Worm (Caenorhabditis elegans): Measurements from ENCODE around the gene wrt-2.
A peak's percentile ranks its signal among the peaks of the same experiment; 100 is the strongest.

Gene wrt-2

ce11 chrX:3094304-3094703 lies at the start of gene wrt-2:
Gene wrt-2 (minus strand): TSS chrX:3094349.
- TF ChIP-seq hlh-11 (tag; optimal IDR thresholded peaks at IDR 0.05): peak; percentile 9
- TF ChIP-seq mxl-3 (GFP tag; optimal IDR thresholded peaks at IDR 0.05): peak; percentile 24
- TF ChIP-seq aha-1 (tag): peak; percentile 38
- no peak for TF ChIP-seq Y75B8A.6 (GFP tag; IDR thresholded peaks at IDR 0.05)
- peak; percentile 49; the same call in 1 of the 2 replicates for TF ChIP-seq set-16 (GFP tag; IDR thresholded peaks at IDR 0.05)

ce11 chrX:3141704-3142103 lies 47.6 kb upstream of the wrt-2 start:
- TF ChIP-seq tra-1 (GFP tag; IDR thresholded peaks at IDR 0.05) (0 out of 2 replicates have a peak, but pooled peaks have one; percentile 55), dve-1 (tag; optimal IDR thresholded peaks at IDR 0.05; ENCODE audit: insufficient read depth) (peak; percentile 55), set-16 (GFP tag; IDR thresholded peaks at IDR 0.05) (no peak), hlh-11 (tag; optimal IDR thresholded peaks at IDR 0.05) (peak; percentile 45), snpc-1.2 (GFP tag; IDR thresholded peaks at IDR 0.05) (no peak), daf-16 (GFP tag; optimal IDR thresholded peaks at IDR 0.05) (no peak), daf-16 (tag; optimal IDR thresholded peaks at IDR 0.05) (peak; percentile 98), hif-1 (tag; optimal IDR thresholded peaks at IDR 0.05) (no peak), aha-1 (tag) (peak; percentile 46), ceh-32 (tag; optimal IDR thresholded peaks at IDR 0.05; ENCODE audit: poor library complexity) (no peak), pqm-1 (tag; optimal IDR thresholded peaks at IDR 0.05) (no peak), dmd-6 (GFP tag; IDR thresholded peaks at IDR 0.05) (peak; percentile 31; the same call in 1 of the 2 replicates)

ce11 chrX:3139516-3140301 lies 45.6 kb upstream of the wrt-2 start:
- TF ChIP-seq mxl-3 (GFP tag; optimal IDR thresholded peaks at IDR 0.05) (peak; percentile 1), gei-8 (GFP tag; optimal IDR thresholded peaks at IDR 0.05) (no peak)

ce11 chrX:3135186-3135585 lies 41.0 kb upstream of the wrt-2 start, which contains the start of gene K10B3.1:
Gene K10B3.1 (plus strand): TSS chrX:3135486.
- no peak for TF ChIP-seq lin-15B (tag; optimal IDR thresholded peaks at IDR 0.05)
- peak; percentile 17 for TF ChIP-seq hlh-11 (tag; optimal IDR thresholded peaks at IDR 0.05)
- no peak for TF ChIP-seq Y105C5A.15 (GFP tag; IDR thresholded peaks at IDR 0.05)
- no peak for TF ChIP-seq spr-1 (tag; optimal IDR thresholded peaks at IDR 0.05)

- peak; percentile 73 to 95 for TF ChIP-seq hif-1 (tag; optimal IDR thresholded peaks at IDR 0.05)
- 0 out of 2 replicates have a peak, but pooled peaks have one; percentile 26 for TF ChIP-seq ceh-44 (GFP tag; IDR thresholded peaks at IDR 0.05)
- TF ChIP-seq arid-1 (GFP tag; conservative IDR thresholded peaks at IDR 0.05): peak; percentile 73; the same call in 1 of the 2 replicates
- TF ChIP-seq mep-1 (tag; optimal IDR thresholded peaks at IDR 0.05): peak; percentile 98
- peak; percentile 76 for TF ChIP-seq F37D6.2 (tag; optimal IDR thresholded peaks at IDR 0.05)
- TF ChIP-seq zip-11 (GFP tag; IDR thresholded peaks at IDR 0.05): no peak
- TF ChIP-seq pqm-1 (tag; optimal IDR thresholded peaks at IDR 0.05): peak; percentile 13
- peak; percentile 85 to 90 for TF ChIP-seq mdl-1 (tag; optimal IDR thresholded peaks at IDR 0.05)
- TF ChIP-seq T26A8.4 (GFP tag; IDR thresholded peaks at IDR 0.05): peak; percentile 71
- TF ChIP-seq spr-1 (tag; optimal IDR thresholded peaks at IDR 0.05): peak; percentile 85
- TF ChIP-seq F44E2.7 (GFP tag; IDR thresholded peaks at IDR 0.05): 0 out of 2 replicates have a peak, but pooled peaks have one; percentile 3
- no peak for TF ChIP-seq daf-12 (tag; optimal IDR thresholded peaks at IDR 0.05)
- TF ChIP-seq T20F7.1 (GFP tag; optimal IDR thresholded peaks at IDR 0.05): no peak
- TF ChIP-seq lin-1 (GFP tag; IDR thresholded peaks at IDR 0.05): peak; percentile 25; the same call in 1 of the 2 replicates
- no peak for TF ChIP-seq fos-1 (tag; optimal IDR thresholded peaks at IDR 0.05)
- TF ChIP-seq set-16 (GFP tag; IDR thresholded peaks at IDR 0.05): peak; percentile 95
- peak; percentile 69 for TF ChIP-seq lin-38 (GFP tag; IDR thresholded peaks at IDR 0.05)
- TF ChIP-seq spr-3 (GFP tag; optimal IDR thresholded peaks at IDR 0.05): peak; percentile 36
- TF ChIP-seq nhr-41 (GFP tag; IDR thresholded peaks at IDR 0.05): no peak
- TF ChIP-seq nhr-77 (tag; optimal IDR thresholded peaks at IDR 0.05): peak; percentile 68
- no peak for TF ChIP-seq ZK337.2 (GFP tag; IDR thresholded peaks at IDR 0.05)
- TF ChIP-seq nhr-102 (tag; optimal IDR thresholded peaks at IDR 0.05): peak; percentile 83
- TF ChIP-seq dpl-1 (GFP tag; optimal IDR thresholded peaks at IDR 0.05): peak; percentile 41
- TF ChIP-seq nhr-28 (tag; optimal IDR thresholded peaks at IDR 0.05): peak; percentile 91
- peak; percentile 83 for TF ChIP-seq mes-2 (tag; optimal IDR thresholded peaks at IDR 0.05; ENCODE audit: poor library complexity, severe bottlenecking)
- peak; percentile 74 for TF ChIP-seq nhr-10 (tag; optimal IDR thresholded peaks at IDR 0.05)
These were observed 33.5 kb upstream of the wrt-2 start for ce11 chrX:3127626-3128142.

Measured in whole organism, L4 larva.